Worm (Caenorhabditis elegans) whole organism, L2 larva: ENCODE results near the gene argk-1.

Source experiments
- C34F6.9 ChIP-seq: fragments of 150-350 bp; optimal IDR thresholded peaks from 2 replicates; lab custom pipeline; 2014; ENCODE audit warnings: missing biosample characterization, missing genetic modification characterization
- R02D3.7 ChIP-seq: fragments of 150-350 bp; optimal IDR thresholded peaks from 2 replicates; lab custom pipeline; 2014; ENCODE audit warnings: missing biosample characterization, missing genetic modification characterization
- Y55F3AM.14 ChIP-seq: fragments of 200-800 bp; sonication (Bioruptor generic); optimal IDR thresholded peaks from 2 replicates; lab custom pipeline; 2018; ENCODE audit warnings: mild to moderate bottlenecking, missing genetic modification characterization, missing compliant biosample characterization
- ZK546.5 ChIP-seq: sonication (generic microtip); optimal IDR thresholded peaks from 2 replicates; lab custom pipeline; 2017; ENCODE audit warnings: missing biosample characterization, missing genetic modification characterization
- alr-1 ChIP-seq: fragments of 150-350 bp; optimal IDR thresholded peaks from 2 replicates; lab custom pipeline; 2014; ENCODE audit warnings: missing biosample characterization, missing genetic modification characterization
- aly-2 ChIP-seq: fragments of 150-350 bp; optimal IDR thresholded peaks from 2 replicates; lab custom pipeline; 2014; ENCODE audit warnings: missing biosample characterization, missing genetic modification characterization
- ama-1 ChIP-seq: fragments of 150-350 bp; optimal IDR thresholded peaks from 2 replicates; lab custom pipeline; 2018; ENCODE audit warnings: inconsistent platforms
- blmp-1 ChIP-seq: sonication (generic microtip); optimal IDR thresholded peaks from 2 replicates; lab custom pipeline; 2017; ENCODE audit warnings: missing genetic modification characterization, mild to moderate bottlenecking, missing compliant biosample characterization, antibody characterized with exemption, moderate library complexity; ENCODE audit not compliant: insufficient read depth
- ceh-16 ChIP-seq: fragments of 150-350 bp; optimal IDR thresholded peaks from 2 replicates; lab custom pipeline; 2014; ENCODE audit warnings: missing biosample characterization, missing genetic modification characterization
- ceh-82 ChIP-seq: fragments of 150-350 bp; optimal IDR thresholded peaks from 2 replicates; lab custom pipeline; 2014; ENCODE audit warnings: missing biosample characterization, missing genetic modification characterization
- egl-27 ChIP-seq: sonication (generic microtip); optimal IDR thresholded peaks from 3 replicates; lab custom pipeline; 2017; ENCODE audit warnings: missing biosample characterization, missing genetic modification reagents, missing genetic modification characterization
- fos-1 ChIP-seq: fragments of 150-350 bp; optimal IDR thresholded peaks from 2 replicates; lab custom pipeline; 2014; ENCODE audit warnings: missing biosample characterization, missing genetic modification characterization
- lin-13 ChIP-seq: fragments of 150-350 bp; optimal IDR thresholded peaks from 2 replicates; lab custom pipeline; 2014; ENCODE audit warnings: missing biosample characterization, missing genetic modification reagents, missing genetic modification characterization
- lin-39 ChIP-seq: fragments of 150-350 bp; optimal IDR thresholded peaks from 2 replicates; lab custom pipeline; 2014; ENCODE audit warnings: missing biosample characterization, missing genetic modification reagents, missing genetic modification characterization
- lsy-2 ChIP-seq, 2 experiments: fragments of 150-350 bp in 1 of 2; sonication (generic microtip) in 1 of 2; optimal IDR thresholded peaks; 2 replicates each; lab custom pipeline; 2014 to 2017; ENCODE audit warnings: missing biosample characterization in 2 of 2, missing genetic modification characterization in 2 of 2
- mab-5 ChIP-seq: fragments of 150-350 bp; optimal IDR thresholded peaks from 2 replicates; lab custom pipeline; 2014; ENCODE audit warnings: missing biosample characterization, missing genetic modification characterization
- mbf-1 ChIP-seq: sonication (generic microtip); optimal IDR thresholded peaks from 2 replicates; lab custom pipeline; 2017; ENCODE audit warnings: missing biosample characterization, missing genetic modification characterization
- mdl-1 ChIP-seq, 2 experiments: fragments of 150-350 bp in 1 of 2; sonication (generic microtip) in 1 of 2; optimal IDR thresholded peaks; 2 replicates each; lab custom pipeline; 2017; ENCODE audit warnings: missing biosample characterization in 2 of 2, missing genetic modification characterization in 2 of 2
- nhr-10 ChIP-seq: sonication (generic microtip); optimal IDR thresholded peaks from 2 replicates; lab custom pipeline; 2017; ENCODE audit warnings: missing biosample characterization, missing genetic modification characterization
- nhr-129 ChIP-seq: fragments of 150-350 bp; optimal IDR thresholded peaks from 2 replicates; lab custom pipeline; 2014; ENCODE audit warnings: missing biosample characterization, missing genetic modification characterization
- nhr-23 ChIP-seq: fragments of 150-350 bp; optimal IDR thresholded peaks from 2 replicates; lab custom pipeline; 2014; ENCODE audit warnings: missing biosample characterization, missing genetic modification reagents, missing genetic modification characterization
- nhr-237 ChIP-seq: fragments of 150-350 bp; optimal IDR thresholded peaks from 2 replicates; lab custom pipeline; 2014; ENCODE audit warnings: missing biosample characterization, missing genetic modification characterization
- peb-1 ChIP-seq: fragments of 150-350 bp; optimal IDR thresholded peaks from 2 replicates; lab custom pipeline; 2014; ENCODE audit warnings: missing biosample characterization, missing genetic modification characterization
- sem-4 ChIP-seq: fragments of 150-350 bp; optimal IDR thresholded peaks from 2 replicates; lab custom pipeline; 2014; ENCODE audit warnings: missing biosample characterization, missing genetic modification reagents, missing genetic modification characterization
- skn-1 ChIP-seq: sonication (generic microtip); optimal IDR thresholded peaks from 2 replicates; lab custom pipeline; 2017; ENCODE audit warnings: missing biosample characterization, missing genetic modification characterization
- sma-3 ChIP-seq: sonication (generic microtip); optimal IDR thresholded peaks from 2 replicates; lab custom pipeline; 2016; ENCODE audit warnings: missing genetic modification reagents, missing genetic modification characterization, missing compliant biosample characterization
- sma-9 ChIP-seq, 2 experiments: fragments of 150-350 bp in 1 of 2; sonication (generic microtip) in 1 of 2; optimal IDR thresholded peaks; 2 replicates each; lab custom pipeline; 2014 to 2016; ENCODE audit warnings: missing genetic modification characterization in 2 of 2, mild to moderate bottlenecking in 1 of 2, missing biosample characterization in 1 of 2, missing compliant biosample characterization in 1 of 2, missing genetic modification reagents in 1 of 2, moderate library complexity in 1 of 2
- snpc-4 ChIP-seq: fragments of 150-350 bp; optimal IDR thresholded peaks from 2 replicates; lab custom pipeline; 2014; ENCODE audit warnings: missing biosample characterization, missing genetic modification characterization
- unc-39 ChIP-seq: fragments of 150-350 bp; optimal IDR thresholded peaks from 2 replicates; lab custom pipeline; 2014; ENCODE audit warnings: missing biosample characterization, missing genetic modification characterization
- unc-55 ChIP-seq: fragments of 150-350 bp; sonication (generic microtip); optimal IDR thresholded peaks from 3 replicates; lab custom pipeline; 2014; ENCODE audit warnings: missing biosample characterization, missing genetic modification reagents, missing genetic modification characterization
- unc-62 ChIP-seq: fragments of 150-350 bp; optimal IDR thresholded peaks from 2 replicates; lab custom pipeline; 2014; ENCODE audit warnings: missing biosample characterization, missing genetic modification reagents, missing genetic modification characterization
- zag-1 ChIP-seq: fragments of 150-350 bp; optimal IDR thresholded peaks from 2 replicates; lab custom pipeline; 2014; ENCODE audit warnings: missing biosample characterization, missing genetic modification characterization
- ztf-1 ChIP-seq: fragments of 200-800 bp; sonication (Bioruptor generic); conservative IDR thresholded peaks from 2 replicates; pipeline ENCODE4 v1.3.6; 2022; ENCODE audit warnings: missing genetic modification characterization, missing compliant biosample characterization
- ztf-11 ChIP-seq: sonication (generic microtip); optimal IDR thresholded peaks from 2 replicates; lab custom pipeline; 2017; ENCODE audit warnings: missing biosample characterization, missing genetic modification characterization
- ztf-4 ChIP-seq: fragments of 150-350 bp; optimal IDR thresholded peaks from 2 replicates; lab custom pipeline; 2014; ENCODE audit warnings: missing biosample characterization, missing genetic modification characterization

The argk-1 gene

ce11 chrV:16118601-16119000 lies 14.9 kb downstream of the argk-1 start, which contains the start of gene str-103:
str-103 (minus strand) TSS chrV:16118701.
- TF ChIP-seq Y55F3AM.14, result no peak
- no peak for TF ChIP-seq nhr-23 (tag; lab: Kevin White, UChicago)
- TF ChIP-seq blmp-1 (tag; lab: Kevin White, UChicago), result no peak
- TF ChIP-seq ZK546.5 (tag; lab: Kevin White, UChicago), result no peak
- no peak for TF ChIP-seq mbf-1 (tag; lab: Kevin White, UChicago)
- no peak for TF ChIP-seq egl-27 (tag; lab: Kevin White, UChicago)

- TF ChIP-seq unc-55 (GFP tag; lab: Kevin White, UChicago) (no peak), nhr-129 (tag; lab: Kevin White, UChicago) (no peak), ama-1 (lab: Kevin White, UChicago) (no peak), unc-62 (GFP tag; lab: Kevin White, UChicago) (no peak), mbf-1 (tag; lab: Kevin White, UChicago) (no peak), skn-1 (tag; lab: Kevin White, UChicago) (no peak), nhr-237 (tag; lab: Kevin White, UChicago) (no peak), sem-4 (tag; lab: Kevin White, UChicago) (no peak), ztf-1 (GFP tag; lab: Robert Waterston, UW) (no peak), peb-1 (no peak), egl-27 (tag; lab: Kevin White, UChicago) (no peak), blmp-1 (tag; lab: Kevin White, UChicago) (no peak), lin-13 (GFP tag; lab: Kevin White, UChicago) (no peak), R02D3.7 (tag; lab: Kevin White, UChicago) (no peak), snpc-4 (no peak), mdl-1 (tag; optimal IDR thresholded peaks at IDR 0.05; lab: Kevin White, UChicago) (no peak), ztf-11 (tag; lab: Kevin White, UChicago) (no peak), nhr-23 (tag; lab: Kevin White, UChicago) (no peak), unc-39 (no peak), zag-1 (no peak)
- TF ChIP-seq, all 48 proteins: peak for 0
Measured at ce11 chrV:16120499-16120898, 16.8 kb downstream of the argk-1 start.

- TF ChIP-seq fos-1 (tag; lab: Kevin White, UChicago), result peak; percentile 71
- no peak for TF ChIP-seq lin-39 (tag; lab: Kevin White, UChicago)
- TF ChIP-seq mbf-1 (tag; lab: Kevin White, UChicago), result no peak
- no peak for TF ChIP-seq C34F6.9 (tag; lab: Kevin White, UChicago)
- TF ChIP-seq snpc-4, result no peak
- TF ChIP-seq ceh-82, result no peak
- peak; percentile 38 for TF ChIP-seq sma-9 (GFP tag; optimal IDR thresholded peaks at IDR 0.05; lab: Kevin White, UChicago)
- TF ChIP-seq sma-9 (tag; optimal IDR thresholded peaks at IDR 0.05; lab: Kevin White, UChicago), result no peak
- no peak for TF ChIP-seq aly-2 (tag; lab: Kevin White, UChicago)
- TF ChIP-seq nhr-237 (tag; lab: Kevin White, UChicago), result no peak
- TF ChIP-seq sma-3 (GFP tag; lab: Kevin White, UChicago), result no peak
- TF ChIP-seq egl-27 (tag; lab: Kevin White, UChicago), result no peak
Measured at ce11 chrV:16120922-16121321, 17.2 kb downstream of the argk-1 start, which contains the start of gene skr-3. skr-3 (plus strand) TSS chrV:16121084.

DNA sequence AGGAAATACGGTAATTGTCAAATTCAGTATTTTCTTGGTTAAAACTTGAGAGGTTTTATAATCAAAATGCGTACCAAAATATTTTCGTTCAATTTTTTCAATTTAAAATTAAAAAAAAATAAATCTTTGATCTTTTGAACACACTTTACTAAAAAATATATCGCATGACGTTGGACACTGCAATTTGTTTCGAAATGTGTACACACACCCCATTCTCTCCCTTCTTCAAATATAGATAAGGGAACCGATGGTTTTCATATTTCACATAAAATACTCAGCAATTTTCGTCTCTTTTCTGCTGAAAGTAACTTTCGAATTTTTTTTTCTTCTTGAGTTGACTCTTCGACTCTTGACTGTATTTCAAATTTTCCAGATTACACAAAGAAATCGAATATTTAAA lies 17.8 kb downstream of the argk-1 start:
- no peak for TF ChIP-seq nhr-23 (tag; lab: Kevin White, UChicago)
- peak; percentile 24 for TF ChIP-seq fos-1 (tag; lab: Kevin White, UChicago)
- TF ChIP-seq lsy-2 (tag; optimal IDR thresholded peaks at IDR 0.05; lab: Kevin White, UChicago), result no peak
- no peak for TF ChIP-seq ztf-4 (tag; lab: Kevin White, UChicago)
- no peak for TF ChIP-seq ztf-11 (tag; lab: Kevin White, UChicago)
- TF ChIP-seq ztf-1 (GFP tag; lab: Robert Waterston, UW), result no peak
- no peak for TF ChIP-seq zag-1
- no peak for TF ChIP-seq mab-5

DNA sequence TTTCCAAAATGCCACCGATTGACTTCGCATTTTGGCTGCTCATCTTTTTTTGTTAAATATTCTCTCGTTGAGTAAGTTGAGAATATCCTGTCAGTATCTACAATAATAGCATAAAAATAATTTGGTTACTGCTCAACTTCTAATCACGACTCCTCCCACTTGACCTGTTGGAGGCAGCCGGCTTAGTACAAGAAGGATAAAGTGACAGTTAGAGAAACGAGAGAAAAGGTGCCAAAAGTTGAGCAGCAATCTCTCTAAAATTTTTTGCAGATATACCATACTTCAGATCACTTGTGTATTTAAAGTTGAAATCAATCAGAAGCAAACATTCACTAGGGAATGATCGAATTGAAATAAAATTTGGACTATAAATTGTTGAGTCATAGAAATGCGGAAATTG lies 21.0 kb downstream of the argk-1 start, which contains the start of gene nhr-111:
Gene nhr-111 (minus strand): TSS at position 101 of the 400 bp plus-strand sequence.
- TF ChIP-seq ceh-16 (tag; lab: Kevin White, UChicago), result no peak
- TF ChIP-seq blmp-1 (tag; lab: Kevin White, UChicago), result no peak
- TF ChIP-seq unc-39, result no peak
- no peak for TF ChIP-seq lin-39 (tag; lab: Kevin White, UChicago)
- no peak for TF ChIP-seq sma-3 (GFP tag; lab: Kevin White, UChicago)
- TF ChIP-seq Y55F3AM.14, result no peak
- no peak for TF ChIP-seq alr-1 (tag; lab: Kevin White, UChicago)
- TF ChIP-seq ztf-11 (tag; lab: Kevin White, UChicago), result no peak
- no peak for TF ChIP-seq nhr-237 (tag; lab: Kevin White, UChicago)
- no peak for TF ChIP-seq mab-5
- no peak for TF ChIP-seq nhr-10 (tag; lab: Kevin White, UChicago)
